Worm (Caenorhabditis elegans): ENCODE data around the gene coa-3.
A peak's percentile ranks its signal among the peaks of the same experiment; 100 is the strongest.

The coa-3 gene

DNA sequence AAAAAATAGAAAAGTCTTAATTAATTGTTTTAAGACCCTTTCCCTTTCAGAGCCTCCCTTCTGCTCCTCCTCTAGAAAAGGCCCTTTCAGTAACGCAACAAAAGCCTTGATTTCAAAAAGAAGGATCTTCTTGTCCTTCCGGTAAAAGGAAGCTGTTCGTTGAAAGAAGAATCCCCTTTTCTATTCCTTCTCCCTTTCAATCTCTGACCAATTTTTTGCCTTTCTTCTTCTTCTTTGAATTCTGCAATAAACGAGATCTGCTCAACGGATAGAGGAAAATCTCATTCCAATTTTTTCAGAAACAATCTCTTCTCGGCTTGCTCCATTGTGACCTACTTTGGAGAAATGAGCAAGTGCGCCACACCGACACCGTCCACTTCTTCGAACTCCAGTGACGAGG is 5.6 kb upstream of the coa-3 start, which contains the start of gene F35D11.3:
Gene F35D11.3, plus strand, starts transcription at position 300 of the 400 bp plus-strand sequence.
- TF ChIP-seq nhr-77 (tag; optimal IDR thresholded peaks at IDR 0.05) (no peak), fkh-10 (GFP tag; optimal IDR thresholded peaks at IDR 0.05) (peak; percentile 63)

- no peak for TF ChIP-seq nhr-76 (tag; optimal IDR thresholded peaks at IDR 0.05)
- no peak for TF ChIP-seq hmg-11 (tag; optimal IDR thresholded peaks at IDR 0.05)
- TF ChIP-seq nhr-237 (tag; optimal IDR thresholded peaks at IDR 0.05), result no peak
- no peak for TF ChIP-seq unc-62 (GFP tag; optimal IDR thresholded peaks at IDR 0.05)
- TF ChIP-seq elt-2 (tag; optimal IDR thresholded peaks at IDR 0.05), result peak; percentile 37
- no peak for TF ChIP-seq ceh-28 (tag; optimal IDR thresholded peaks at IDR 0.05)
- no peak for TF ChIP-seq nhr-12 (tag; optimal IDR thresholded peaks at IDR 0.05)
- TF ChIP-seq ama-1 (optimal IDR thresholded peaks at IDR 0.05), result no peak
- no peak for TF ChIP-seq nhr-11 (tag; optimal IDR thresholded peaks at IDR 0.05)
- peak; percentile 40 for TF ChIP-seq pqm-1 (tag; optimal IDR thresholded peaks at IDR 0.05)
- TF ChIP-seq pha-4 (tag; optimal IDR thresholded peaks at IDR 0.05), result peak; percentile 79
- TF ChIP-seq fkh-10 (GFP tag; optimal IDR thresholded peaks at IDR 0.05), result peak; percentile 87
These were observed 4.4 kb upstream of the coa-3 start for ce11 chrII:4606687-4607297.

DNA sequence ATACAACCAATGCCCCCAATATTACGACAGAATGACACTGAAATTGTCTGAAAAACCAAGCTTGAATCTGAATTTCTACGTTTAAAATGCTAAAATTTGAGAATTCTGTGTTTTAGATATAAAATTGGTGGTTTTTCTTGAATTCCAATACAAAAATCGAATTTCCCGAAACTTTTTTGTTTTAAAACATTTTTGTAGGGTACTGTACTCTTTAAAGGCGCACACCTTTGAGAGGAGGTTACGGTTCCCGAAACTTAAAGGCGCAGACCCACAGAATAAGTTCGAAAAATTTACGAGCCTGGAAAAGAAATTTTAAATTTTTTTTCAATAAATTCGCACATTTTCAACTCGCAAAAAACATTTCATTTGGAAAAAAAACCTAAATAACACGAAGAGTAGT is 2.2 kb upstream of the coa-3 start:
- TF ChIP-seq aly-2 (tag; optimal IDR thresholded peaks at IDR 0.05) (no peak), mml-1 (tag; optimal IDR thresholded peaks at IDR 0.05) (no peak), hmg-11 (tag; optimal IDR thresholded peaks at IDR 0.05) (no peak), nhr-76 (tag; optimal IDR thresholded peaks at IDR 0.05) (no peak), tbx-2 (tag; optimal IDR thresholded peaks at IDR 0.05) (no peak), snpc-4 (tag; optimal IDR thresholded peaks at IDR 0.05) (no peak), lin-15B (tag; optimal IDR thresholded peaks at IDR 0.05) (no peak), nhr-67 (tag; optimal IDR thresholded peaks at IDR 0.05) (no peak), elt-2 (tag; optimal IDR thresholded peaks at IDR 0.05) (no peak), fkh-10 (GFP tag; optimal IDR thresholded peaks at IDR 0.05) (no peak), ztf-4 (tag; optimal IDR thresholded peaks at IDR 0.05) (no peak), egl-27 (tag; optimal IDR thresholded peaks at IDR 0.05) (no peak), pqm-1 (tag; optimal IDR thresholded peaks at IDR 0.05) (no peak), egl-5 (tag; optimal IDR thresholded peaks at IDR 0.05) (no peak)

- TF ChIP-seq ztf-4 (tag; optimal IDR thresholded peaks at IDR 0.05), result no peak
- TF ChIP-seq elt-2 (tag; optimal IDR thresholded peaks at IDR 0.05), result peak; percentile 93
- TF ChIP-seq ceh-16 (tag; optimal IDR thresholded peaks at IDR 0.05), result no peak
- peak; percentile 31 for TF ChIP-seq ceh-28 (tag; optimal IDR thresholded peaks at IDR 0.05)
- TF ChIP-seq lin-39 (tag; optimal IDR thresholded peaks at IDR 0.05), result no peak
- TF ChIP-seq lsy-12 (tag; optimal IDR thresholded peaks at IDR 0.05), result no peak
- no peak for TF ChIP-seq R02D3.7 (tag; optimal IDR thresholded peaks at IDR 0.05)
- TF ChIP-seq skn-1 (tag; optimal IDR thresholded peaks at IDR 0.05), result no peak
- TF ChIP-seq mml-1 (tag; optimal IDR thresholded peaks at IDR 0.05), result no peak
- no peak for TF ChIP-seq mdl-1 (tag; optimal IDR thresholded peaks at IDR 0.05)
- no peak for TF ChIP-seq ZK546.5 (tag; optimal IDR thresholded peaks at IDR 0.05)
- TF ChIP-seq eor-1 (tag; optimal IDR thresholded peaks at IDR 0.05), result no peak
- TF ChIP-seq sea-2 (GFP tag; optimal IDR thresholded peaks at IDR 0.05), result no peak
- no peak for TF ChIP-seq nhr-12 (tag; optimal IDR thresholded peaks at IDR 0.05)
- TF ChIP-seq zag-1 (tag; optimal IDR thresholded peaks at IDR 0.05), result no peak
- no peak for TF ChIP-seq ceh-82 (tag; optimal IDR thresholded peaks at IDR 0.05)
- TF ChIP-seq unc-39 (tag; optimal IDR thresholded peaks at IDR 0.05), result no peak
- TF ChIP-seq nhr-43 (tag; optimal IDR thresholded peaks at IDR 0.05; ENCODE audit: poor library complexity, severe bottlenecking), result no peak
- no peak for TF ChIP-seq lin-15B (tag; optimal IDR thresholded peaks at IDR 0.05)
- TF ChIP-seq pha-4 (tag; optimal IDR thresholded peaks at IDR 0.05), result peak; percentile 54
- no peak for TF ChIP-seq aly-2 (tag; optimal IDR thresholded peaks at IDR 0.05)
- no peak for TF ChIP-seq snpc-4 (tag; optimal IDR thresholded peaks at IDR 0.05)
- no peak for TF ChIP-seq nhr-76 (tag; optimal IDR thresholded peaks at IDR 0.05)
- peak; percentile 50 for TF ChIP-seq jun-1 (tag; optimal IDR thresholded peaks at IDR 0.05)
- no peak for TF ChIP-seq fkh-10 (GFP tag; optimal IDR thresholded peaks at IDR 0.05)
- no peak for TF ChIP-seq nhr-77 (tag; optimal IDR thresholded peaks at IDR 0.05)
- TF ChIP-seq ama-1 (optimal IDR thresholded peaks at IDR 0.05), result no peak
- TF ChIP-seq nhr-11 (tag; optimal IDR thresholded peaks at IDR 0.05), result no peak
- peak; percentile 97 for TF ChIP-seq pqm-1 (tag; optimal IDR thresholded peaks at IDR 0.05)
- TF ChIP-seq ztf-11 (tag; optimal IDR thresholded peaks at IDR 0.05), result no peak
These were observed 1.7 kb upstream of the coa-3 start for ce11 chrII:4604149-4604548.
